Worm (Caenorhabditis elegans): Measurements from ENCODE around the gene C44H4.4.

The C44H4.4 gene

DNA sequence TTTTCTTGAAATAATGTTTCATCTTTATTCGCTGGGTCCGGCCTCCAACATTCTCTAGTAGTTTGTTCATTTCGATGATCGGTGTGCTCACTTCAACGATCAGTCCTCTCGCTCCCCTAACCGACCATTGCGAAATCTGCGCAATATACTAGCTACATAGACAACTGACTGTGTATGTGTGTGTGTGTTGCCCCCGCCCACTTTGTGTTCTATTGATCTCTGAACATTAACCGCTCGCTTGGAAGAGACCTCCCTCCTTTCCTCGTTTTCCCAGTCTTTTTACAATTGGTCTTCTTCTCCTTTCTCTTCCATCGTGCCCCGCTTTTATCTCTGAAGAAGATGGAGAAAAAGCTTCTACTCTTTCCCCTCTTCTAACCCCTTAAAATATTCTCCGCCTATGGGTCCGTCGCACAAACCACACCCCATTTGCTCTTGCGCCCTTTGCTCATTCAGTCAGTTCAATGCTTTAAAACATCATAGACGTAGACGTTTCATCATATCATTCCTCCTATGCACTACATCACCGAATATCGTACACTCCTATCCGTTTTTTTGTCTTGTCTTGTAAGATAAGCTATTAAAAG lies 31.5 kb downstream of the C44H4.4 start (continued):
- TF ChIP-seq fkh-4 (tag; optimal IDR thresholded peaks at IDR 0.05; ENCODE audit: borderline replicate concordance) = no peak
- peak; percentile 68 for TF ChIP-seq unc-86 (tag; optimal IDR thresholded peaks at IDR 0.05)
- peak; percentile 28 for TF ChIP-seq egl-13 (tag; optimal IDR thresholded peaks at IDR 0.05)
- peak; percentile 32 for TF ChIP-seq ztf-4 (tag; optimal IDR thresholded peaks at IDR 0.05)
- TF ChIP-seq Y116A8C.19 (tag; optimal IDR thresholded peaks at IDR 0.05; ENCODE audit: borderline replicate concordance) = no peak
- peak; percentile 40 for TF ChIP-seq isw-1 (GFP tag; IDR thresholded peaks at IDR 0.05)
- TF ChIP-seq grh-1 (GFP tag; IDR thresholded peaks at IDR 0.05) = no peak
- no peak for TF ChIP-seq sptf-1 (tag; optimal IDR thresholded peaks at IDR 0.05)
- TF ChIP-seq fkh-8 (tag; optimal IDR thresholded peaks at IDR 0.05) = peak; percentile 54

DNA sequence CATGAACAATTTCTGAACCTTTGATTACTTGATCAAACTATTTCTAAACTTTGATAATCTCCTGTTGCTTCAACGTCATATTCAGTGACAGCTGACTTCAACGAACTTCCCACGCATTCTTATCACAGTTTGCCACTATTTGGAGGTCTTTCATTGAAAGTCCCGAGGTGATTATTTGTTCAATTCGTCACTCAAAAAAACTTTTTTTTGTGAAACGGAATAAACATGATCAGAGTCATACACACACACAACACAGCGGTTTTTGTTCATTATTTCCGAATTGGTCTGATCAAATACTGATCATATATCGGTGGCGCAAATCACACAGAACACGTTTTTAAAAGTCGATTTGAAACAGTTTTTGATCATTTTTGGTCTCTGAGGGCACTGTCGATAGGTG lies 32.5 kb downstream of the C44H4.4 start:
- TF ChIP-seq snpc-4 (tag; optimal IDR thresholded peaks at IDR 0.05) = no peak
- TF ChIP-seq snu-23 (GFP tag; optimal IDR thresholded peaks at IDR 0.05) = peak; percentile 8
- no peak for TF ChIP-seq fkh-8 (tag; optimal IDR thresholded peaks at IDR 0.05)
- no peak for TF ChIP-seq zip-4 (GFP tag; optimal IDR thresholded peaks at IDR 0.05)
- TF ChIP-seq nhr-76 (tag; optimal IDR thresholded peaks at IDR 0.05) = no peak
- no peak for TF ChIP-seq aha-1 (tag; optimal IDR thresholded peaks at IDR 0.05)
- no peak for TF ChIP-seq lin-15B (tag; optimal IDR thresholded peaks at IDR 0.05)
- peak; percentile 27 for TF ChIP-seq blmp-1 (tag; optimal IDR thresholded peaks at IDR 0.05)
- TF ChIP-seq isw-1 (GFP tag; IDR thresholded peaks at IDR 0.05) = no peak
- no peak for TF ChIP-seq hlh-4 (tag; optimal IDR thresholded peaks at IDR 0.05)
- peak; percentile 24 for TF ChIP-seq nhr-20 (tag; optimal IDR thresholded peaks at IDR 0.05)
- no peak for TF ChIP-seq unc-130 (tag; optimal IDR thresholded peaks at IDR 0.05)
- TF ChIP-seq fkh-4 (tag; optimal IDR thresholded peaks at IDR 0.05; ENCODE audit: borderline replicate concordance) = no peak
- no peak for TF ChIP-seq Y116A8C.19 (tag; optimal IDR thresholded peaks at IDR 0.05; ENCODE audit: borderline replicate concordance)
- TF ChIP-seq elt-2 (tag; optimal IDR thresholded peaks at IDR 0.05) = no peak
- no peak for TF ChIP-seq nhr-11 (tag; optimal IDR thresholded peaks at IDR 0.05)
- TF ChIP-seq unc-62 (GFP tag; optimal IDR thresholded peaks at IDR 0.05) = no peak
- TF ChIP-seq vab-15 (tag; optimal IDR thresholded peaks at IDR 0.05) = no peak
- peak; percentile 36 for TF ChIP-seq lin-14 (GFP tag; optimal IDR thresholded peaks at IDR 0.05)
- TF ChIP-seq lin-39 (tag; optimal IDR thresholded peaks at IDR 0.05) = no peak
- TF ChIP-seq lin-13 (GFP tag; optimal IDR thresholded peaks at IDR 0.05) = no peak
- TF ChIP-seq C04F5.9 (tag; optimal IDR thresholded peaks at IDR 0.05) = no peak
- no peak for TF ChIP-seq sptf-1 (tag; optimal IDR thresholded peaks at IDR 0.05)
- TF ChIP-seq nhr-90 (tag; optimal IDR thresholded peaks at IDR 0.05; ENCODE audit: poor library complexity) = no peak
- TF ChIP-seq ceh-90 (tag; optimal IDR thresholded peaks at IDR 0.05) = no peak
- TF ChIP-seq nhr-47 (tag; optimal IDR thresholded peaks at IDR 0.05) = no peak
- TF ChIP-seq nhr-77 (tag; optimal IDR thresholded peaks at IDR 0.05) = no peak
- TF ChIP-seq mep-1 (tag; optimal IDR thresholded peaks at IDR 0.05) = no peak
- TF ChIP-seq pax-3 (tag; optimal IDR thresholded peaks at IDR 0.05) = no peak
- no peak for TF ChIP-seq dsc-1 (tag; optimal IDR thresholded peaks at IDR 0.05)
- TF ChIP-seq pag-3 (tag; optimal IDR thresholded peaks at IDR 0.05; ENCODE audit: borderline replicate concordance, insufficient read depth) = no peak
- TF ChIP-seq lin-35 (GFP tag; optimal IDR thresholded peaks at IDR 0.05) = peak in 1 of 2 experiments; percentile 13
- TF ChIP-seq nhr-85 (tag) = peak; percentile 51
- TF ChIP-seq tlp-1 (tag; optimal IDR thresholded peaks at IDR 0.05) = no peak
- TF ChIP-seq egl-27 (tag; optimal IDR thresholded peaks at IDR 0.05) = no peak
- no peak for TF ChIP-seq jun-1 (tag; optimal IDR thresholded peaks at IDR 0.05)
- TF ChIP-seq unc-30 (tag; optimal IDR thresholded peaks at IDR 0.05) = no peak
- TF ChIP-seq hlh-17 (GFP tag; optimal IDR thresholded peaks at IDR 0.05; ENCODE audit: borderline replicate concordance) = no peak
- TF ChIP-seq tbx-2 (tag; optimal IDR thresholded peaks at IDR 0.05) = no peak
- no peak for TF ChIP-seq F16B12.6 (tag; optimal IDR thresholded peaks at IDR 0.05)
- no peak for TF ChIP-seq C16A3.4 (tag; optimal IDR thresholded peaks at IDR 0.05)
- no peak for TF ChIP-seq mef-2 (tag; optimal IDR thresholded peaks at IDR 0.05)
- no peak for TF ChIP-seq efl-1 (optimal IDR thresholded peaks at IDR 0.05)
- TF ChIP-seq efl-1 (GFP tag; optimal IDR thresholded peaks at IDR 0.05 in 1 of 2) = no peak
- peak; percentile 66 for TF ChIP-seq nhr-71 (tag; optimal IDR thresholded peaks at IDR 0.05)
- TF ChIP-seq hpl-2 (GFP tag; optimal IDR thresholded peaks at IDR 0.05) = no peak
- no peak for TF ChIP-seq grh-1 (GFP tag; IDR thresholded peaks at IDR 0.05)
